Worm (Caenorhabditis elegans): Measurements from ENCODE around the gene Y14H12B.2.
A peak's percentile ranks its signal among the peaks of the same experiment; 100 is the strongest.

ce11 chrII:3967061-3967460 is 33.5 kb upstream of the Y14H12B.2 start:
- TF ChIP-seq hlh-30 (tag; optimal IDR thresholded peaks at IDR 0.05; ENCODE audit: insufficient read depth) (no peak), pqm-1 (tag; optimal IDR thresholded peaks at IDR 0.05) (no peak), fos-1 (tag; optimal IDR thresholded peaks at IDR 0.05) (no peak), lsy-2 (tag; optimal IDR thresholded peaks at IDR 0.05) (no peak), jun-1 (tag; optimal IDR thresholded peaks at IDR 0.05) (no peak), ama-1 (optimal IDR thresholded peaks at IDR 0.05) (no peak), aha-1 (tag) (peak; percentile 45), egl-27 (tag; optimal IDR thresholded peaks at IDR 0.05) (no peak), ceh-28 (tag; optimal IDR thresholded peaks at IDR 0.05) (no peak)
